Fruit fly (Drosophila melanogaster) whole organism, embryonic: Measurements from ENCODE around the gene Cyp1.
A peak's percentile ranks its signal among the peaks of the same experiment; 100 is the strongest.

ENCODE experiments used
- Atf3 ChIP-seq: fragments of 200-800 bp; sonication (Bioruptor generic); optimal IDR thresholded peaks from 3 replicates; lab custom pipeline; 2016; ENCODE audit warnings: missing biosample characterization, missing genetic modification characterization
- BEAF-32 ChIP-seq: fragments of 200-800 bp; sonication (Bioruptor generic); optimal IDR thresholded peaks from 3 replicates; lab custom pipeline; 2017; ENCODE audit warnings: missing biosample characterization, missing genetic modification characterization, mild to moderate bottlenecking, moderate library complexity, missing genetic modification reagents
- Bdp1 ChIP-seq: fragments of 200-800 bp; sonication (Bioruptor generic); optimal IDR thresholded peaks from 3 replicates; lab custom pipeline; 2016; ENCODE audit warnings: missing biosample characterization, missing genetic modification characterization
- CG10366 ChIP-seq: fragments of 200-800 bp; sonication (Bioruptor generic); IDR thresholded peaks from 2 replicates; pipeline ENCODE4 v1.3.6; 2022; ENCODE audit warnings: missing biosample characterization, missing genetic modification characterization
- CG10431 ChIP-seq: fragments of 200-800 bp; sonication (Bioruptor generic); optimal IDR thresholded peaks from 3 replicates; lab custom pipeline; 2018; ENCODE audit warnings: missing biosample characterization, mild to moderate bottlenecking, missing genetic modification characterization
- CG10654 ChIP-seq: fragments of 200-800 bp; sonication (Bioruptor generic); optimal IDR thresholded peaks from 2 replicates; lab custom pipeline; 2016; ENCODE audit warnings: missing biosample characterization, missing genetic modification characterization
- CG10959 ChIP-seq: fragments of 200-800 bp; sonication (Bioruptor generic); IDR thresholded peaks from 2 replicates; pipeline ENCODE4 v1.3.6; 2022; ENCODE audit warnings: missing biosample characterization, missing genetic modification characterization
- CG10979 ChIP-seq: fragments of 200-800 bp; sonication (Bioruptor generic); optimal IDR thresholded peaks from 2 replicates; lab custom pipeline; 2018; ENCODE audit warnings: missing biosample characterization, mild to moderate bottlenecking, missing genetic modification characterization, moderate library complexity
- CG13424 ChIP-seq: fragments of 200-800 bp; sonication (Bioruptor generic); optimal IDR thresholded peaks from 2 replicates; lab custom pipeline; 2019; ENCODE audit warnings: missing biosample characterization, mild to moderate bottlenecking, missing genetic modification characterization, moderate library complexity
- CG14710 ChIP-seq: fragments of 200-800 bp; sonication (Bioruptor generic); optimal IDR thresholded peaks from 3 replicates; lab custom pipeline; 2019; ENCODE audit warnings: missing biosample characterization, mild to moderate bottlenecking, missing genetic modification characterization, moderate library complexity
- CG14860 ChIP-seq: fragments of 200-800 bp; sonication (Bioruptor generic); IDR thresholded peaks from 3 replicates; pipeline ENCODE4 v1.3.6; 2022; ENCODE audit warnings: missing biosample characterization, missing genetic modification characterization; ENCODE audit not compliant: partially characterized antibody
- CG17802 ChIP-seq: fragments of 200-800 bp; sonication (Bioruptor generic); optimal IDR thresholded peaks from 2 replicates; lab custom pipeline; 2018; ENCODE audit warnings: missing biosample characterization, mild to moderate bottlenecking, missing genetic modification characterization, moderate library complexity
- CG1832 ChIP-seq: fragments of 200-800 bp; sonication (Bioruptor generic); optimal IDR thresholded peaks from 2 replicates; lab custom pipeline; 2017; ENCODE audit warnings: missing biosample characterization, mild to moderate bottlenecking, missing genetic modification characterization, inconsistent platforms
- CG18619 ChIP-seq: fragments of 200-800 bp; sonication (Bioruptor generic); optimal IDR thresholded peaks from 3 replicates; lab custom pipeline; 2017; ENCODE audit warnings: missing biosample characterization, mild to moderate bottlenecking, missing genetic modification characterization
- CG2712 ChIP-seq: fragments of 200-800 bp; optimal IDR thresholded peaks from 3 replicates; lab custom pipeline; 2019; ENCODE audit warnings: missing biosample characterization, mild to moderate bottlenecking, missing genetic modification characterization, moderate library complexity
- CG30431 ChIP-seq: fragments of 200-800 bp; sonication (Bioruptor generic); optimal IDR thresholded peaks from 2 replicates; lab custom pipeline; 2017; ENCODE audit warnings: missing biosample characterization, missing genetic modification characterization
- CG31441 ChIP-seq: fragments of 200-800 bp; sonication (Bioruptor generic); IDR thresholded peaks from 2 replicates; pipeline ENCODE4 v1.3.6; 2022; ENCODE audit warnings: missing biosample characterization, missing genetic modification characterization
- CG3407 ChIP-seq: fragments of 200-800 bp; sonication (Bioruptor generic); optimal IDR thresholded peaks from 2 replicates; lab custom pipeline; 2018; ENCODE audit warnings: missing biosample characterization, mild to moderate bottlenecking, missing genetic modification characterization
- CG3995 ChIP-seq: fragments of 200-800 bp; sonication (Bioruptor generic); optimal IDR thresholded peaks from 3 replicates; lab custom pipeline; 2016; ENCODE audit warnings: missing biosample characterization, missing genetic modification characterization
- CG4730 ChIP-seq: fragments of 200-800 bp; sonication (Bioruptor generic); IDR thresholded peaks from 2 replicates; pipeline ENCODE4 v1.3.6; 2022; ENCODE audit warnings: missing biosample characterization, missing genetic modification characterization
- CG6654 ChIP-seq: fragments of 200-800 bp; sonication (Bioruptor generic); optimal IDR thresholded peaks from 2 replicates; lab custom pipeline; 2017; ENCODE audit warnings: missing biosample characterization, mild to moderate bottlenecking, missing genetic modification characterization
- CG7357 ChIP-seq: fragments of 200-800 bp; sonication (Bioruptor generic); IDR thresholded peaks from 3 replicates; pipeline ENCODE4 v1.3.6; 2022; ENCODE audit warnings: missing biosample characterization, missing genetic modification characterization
- CG7745 ChIP-seq: fragments of 200-800 bp; sonication (Bioruptor generic); optimal IDR thresholded peaks from 2 replicates; lab custom pipeline; 2018; ENCODE audit warnings: missing biosample characterization, mild to moderate bottlenecking, missing genetic modification characterization, moderate library complexity
- CG8944 ChIP-seq: fragments of 200-800 bp; sonication (Bioruptor generic); optimal IDR thresholded peaks from 3 replicates; lab custom pipeline; 2016; ENCODE audit warnings: missing biosample characterization, missing genetic modification characterization
- CkIIα-i1 ChIP-seq: fragments of 200-800 bp; sonication (Bioruptor generic); IDR thresholded peaks from 2 replicates; pipeline ENCODE4 v1.3.6; 2022; ENCODE audit warnings: missing biosample characterization, missing genetic modification characterization
- Deaf1 ChIP-seq: fragments of 200-800 bp; optimal IDR thresholded peaks from 3 replicates; lab custom pipeline; 2019; ENCODE audit warnings: missing biosample characterization, mild to moderate bottlenecking, missing genetic modification characterization, moderate library complexity
- E2f1 ChIP-seq: fragments of 200-800 bp; sonication (Bioruptor generic); IDR thresholded peaks from 2 replicates; pipeline ENCODE4 v1.3.6; 2022; ENCODE audit warnings: missing biosample characterization, missing genetic modification characterization
- HmgZ ChIP-seq: fragments of 200-800 bp; sonication (Bioruptor generic); optimal IDR thresholded peaks from 2 replicates; lab custom pipeline; 2018; ENCODE audit warnings: missing biosample characterization, mild to moderate bottlenecking, missing genetic modification characterization
- MESR4 ChIP-seq: fragments of 200-800 bp; sonication (Bioruptor generic); optimal IDR thresholded peaks from 2 replicates; lab custom pipeline; 2018; ENCODE audit warnings: missing biosample characterization, mild to moderate bottlenecking, missing genetic modification characterization, moderate library complexity
- NK7.1 ChIP-seq: fragments of 200-800 bp; sonication (Bioruptor generic); optimal IDR thresholded peaks from 3 replicates; lab custom pipeline; 2016; ENCODE audit warnings: missing biosample characterization, missing genetic modification characterization
- Nf-YC ChIP-seq: fragments of 200-800 bp; optimal IDR thresholded peaks from 3 replicates; lab custom pipeline; 2019; ENCODE audit warnings: missing biosample characterization, mild to moderate bottlenecking, missing genetic modification characterization, moderate library complexity
- Pdp1 ChIP-seq, 2 experiments: fragments of 200-800 bp; sonication (Bioruptor generic); optimal IDR thresholded peaks; 3 replicates each; lab custom pipeline; 2016; ENCODE audit warnings: missing biosample characterization in 2 of 2, missing genetic modification characterization in 2 of 2, mild to moderate bottlenecking in 1 of 2, moderate library complexity in 1 of 2
- Xbp1 ChIP-seq: fragments of 200-800 bp; sonication (Bioruptor generic); optimal IDR thresholded peaks from 3 replicates; lab custom pipeline; 2016; ENCODE audit warnings: missing biosample characterization, mild to moderate bottlenecking, missing genetic modification characterization
- aop ChIP-seq: fragments of 200-800 bp; sonication (Bioruptor generic); IDR thresholded peaks from 2 replicates; pipeline ENCODE4 v1.3.6; 2022; ENCODE audit warnings: missing biosample characterization, missing genetic modification characterization
- br ChIP-seq: fragments of >200 bp; optimal IDR thresholded peaks from 2 replicates; lab custom pipeline; 2017
- ci ChIP-seq: fragments of 200-800 bp; sonication (Bioruptor generic); IDR thresholded peaks from 3 replicates; pipeline ENCODE4 v1.3.6; 2022; ENCODE audit warnings: missing biosample characterization, missing genetic modification characterization
- danr ChIP-seq: fragments of 200-800 bp; sonication (Bioruptor generic); IDR thresholded peaks from 2 replicates; pipeline ENCODE4 v1.3.6; 2022; ENCODE audit warnings: missing biosample characterization, missing genetic modification characterization
- disco-r ChIP-seq: fragments of 200-800 bp; sonication (Bioruptor generic); optimal IDR thresholded peaks from 2 replicates; lab custom pipeline; 2016; ENCODE audit warnings: missing biosample characterization, missing genetic modification characterization
- grn ChIP-seq: fragments of 200-800 bp; sonication (Bioruptor generic); optimal IDR thresholded peaks from 3 replicates; lab custom pipeline; 2017; ENCODE audit warnings: missing biosample characterization, missing genetic modification characterization
- ind ChIP-seq: fragments of 200-800 bp; sonication (Bioruptor generic); optimal IDR thresholded peaks from 3 replicates; lab custom pipeline; 2016; ENCODE audit warnings: missing biosample characterization, missing genetic modification characterization
- ken ChIP-seq: fragments of 200-800 bp; sonication (Bioruptor generic); IDR thresholded peaks from 3 replicates; pipeline ENCODE4 v1.3.6; 2022; ENCODE audit warnings: missing biosample characterization, missing genetic modification characterization
- maf-S ChIP-seq: fragments of 200-800 bp; sonication (Bioruptor generic); optimal IDR thresholded peaks from 2 replicates; lab custom pipeline; 2016; ENCODE audit warnings: missing biosample characterization, missing genetic modification characterization
- mam ChIP-seq: fragments of 200-800 bp; sonication (Bioruptor generic); optimal IDR thresholded peaks from 3 replicates; lab custom pipeline; 2016; ENCODE audit warnings: missing biosample characterization, missing genetic modification characterization
- nerfin-1 ChIP-seq: fragments of 200-800 bp; sonication (Bioruptor generic); optimal IDR thresholded peaks from 3 replicates; lab custom pipeline; 2019; ENCODE audit warnings: missing biosample characterization, mild to moderate bottlenecking, missing genetic modification characterization, moderate library complexity
- pho ChIP-seq: fragments of 200-800 bp; sonication (Bioruptor generic); optimal IDR thresholded peaks from 2 replicates; lab custom pipeline; 2016; ENCODE audit warnings: missing biosample characterization, missing genetic modification characterization
- psq ChIP-seq: fragments of 200-800 bp; sonication (Bioruptor generic); optimal IDR thresholded peaks from 2 replicates; lab custom pipeline; 2017; ENCODE audit warnings: missing biosample characterization, missing genetic modification characterization
- pum ChIP-seq: fragments of 200-800 bp; sonication (Bioruptor generic); optimal IDR thresholded peaks from 2 replicates; lab custom pipeline; 2016; ENCODE audit warnings: missing biosample characterization, missing genetic modification characterization
- so ChIP-seq: fragments of 200-800 bp; sonication (Bioruptor generic); IDR thresholded peaks from 3 replicates; pipeline ENCODE4 v1.3.6; 2022; ENCODE audit warnings: missing biosample characterization, missing genetic modification characterization
- tin ChIP-seq: fragments of 200-800 bp; sonication (Bioruptor generic); optimal IDR thresholded peaks from 3 replicates; lab custom pipeline; 2016; ENCODE audit warnings: missing biosample characterization, missing genetic modification characterization
- trem ChIP-seq: fragments of 200-800 bp; optimal IDR thresholded peaks from 3 replicates; lab custom pipeline; 2019; ENCODE audit warnings: missing biosample characterization, mild to moderate bottlenecking, missing genetic modification characterization, moderate library complexity
- trh ChIP-seq: fragments of 200-800 bp; sonication (Bioruptor generic); optimal IDR thresholded peaks from 2 replicates; lab custom pipeline; 2016; ENCODE audit warnings: missing biosample characterization, missing genetic modification characterization
- wdn ChIP-seq: fragments of 200-800 bp; sonication (Bioruptor generic); IDR thresholded peaks from 2 replicates; pipeline ENCODE4 v1.3.6; 2022; ENCODE audit warnings: missing biosample characterization, missing genetic modification characterization

Cyp1 gene

DNA sequence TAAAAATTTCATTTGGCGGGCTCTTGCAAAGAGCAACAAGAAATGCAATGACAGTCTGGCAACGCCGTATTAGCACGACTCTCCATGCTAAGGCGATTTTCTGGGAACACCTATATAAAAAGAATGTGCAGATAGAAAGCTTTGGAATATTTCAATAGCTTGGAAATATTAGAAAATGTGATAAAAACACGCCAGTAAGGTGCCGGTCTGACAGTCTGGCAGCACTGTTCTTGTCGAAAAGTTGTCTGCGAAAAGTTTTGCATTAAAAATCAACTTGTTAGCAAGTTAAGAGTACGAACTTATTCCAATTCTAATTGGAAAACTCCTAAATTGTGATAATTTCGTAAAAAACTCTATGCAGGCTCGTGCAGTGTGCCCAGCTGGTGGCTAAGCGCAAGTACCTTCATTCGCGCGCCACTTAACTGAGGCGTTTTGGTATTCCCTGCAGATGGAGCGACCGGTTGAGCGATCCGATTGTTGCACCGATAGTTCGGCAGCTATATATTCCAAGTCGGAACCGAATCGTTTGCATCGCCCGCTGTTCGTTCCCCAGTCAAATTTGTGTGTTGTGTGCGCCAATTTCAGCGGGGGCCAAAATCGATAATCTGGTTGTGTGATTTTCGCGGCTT lies 42.2 kb downstream of the Cyp1 start, which contains the start of gene eas (continued):
- TF ChIP-seq CG10654 (GFP tag; lab: Kevin White, UChicago): no peak
- no peak for TF ChIP-seq CG18619 (GFP tag; lab: Kevin White, UChicago)
- no peak for TF ChIP-seq Atf3
- TF ChIP-seq CG10366: 0 out of 2 replicates have a peak, but pooled peaks have one; percentile 7
- no peak for TF ChIP-seq CG3407
- TF ChIP-seq grn (GFP tag; lab: Kevin White, UChicago): peak; percentile 22
- no peak for TF ChIP-seq CG31441
- TF ChIP-seq Nf-YC (tag; lab: Kevin White, UChicago): no peak
- TF ChIP-seq CG4730 (GFP tag; lab: Robert Waterston, UW): no peak
- no peak for TF ChIP-seq CG10979 (tag; lab: Kevin White, UChicago)
- no peak for TF ChIP-seq CG1832 (GFP tag; lab: Kevin White, UChicago)
- no peak for TF ChIP-seq CG7745 (tag; lab: Kevin White, UChicago)
- peak; percentile 27 for TF ChIP-seq disco-r (GFP tag; lab: Kevin White, UChicago)
- no peak for TF ChIP-seq Bdp1 (GFP tag; lab: Kevin White, UChicago)
- TF ChIP-seq wdn (GFP tag; lab: Robert Waterston, UW): no peak
- TF ChIP-seq CG30431 (GFP tag; lab: Kevin White, UChicago): no peak
- no peak for TF ChIP-seq psq
- 0 out of 3 replicates have a peak, but pooled peaks have one; percentile 10 for TF ChIP-seq ken
- peak; percentile 48 for TF ChIP-seq trem (tag; lab: Kevin White, UChicago)
- peak; percentile 21 for TF ChIP-seq MESR4 (GFP tag; lab: Kevin White, UChicago)
- TF ChIP-seq trh (GFP tag; lab: Kevin White, UChicago): no peak
- TF ChIP-seq Xbp1: peak; percentile 27
- TF ChIP-seq BEAF-32 (GFP tag; lab: Kevin White, UChicago): peak; percentile 87
- no peak for TF ChIP-seq CG10431 (GFP tag; lab: Kevin White, UChicago)
- TF ChIP-seq CG14710: peak; percentile 44
- TF ChIP-seq NK7.1 (GFP tag; lab: Kevin White, UChicago): no peak
- peak; percentile 65 for TF ChIP-seq Deaf1
- TF ChIP-seq danr (GFP tag; lab: Robert Waterston, UW): no peak
- peak; percentile 13 for TF ChIP-seq ind (GFP tag; lab: Kevin White, UChicago)
- TF ChIP-seq mam (GFP tag; lab: Kevin White, UChicago): peak; percentile 15
- no peak for TF ChIP-seq pum
- TF ChIP-seq nerfin-1 (tag; lab: Kevin White, UChicago): no peak
- TF ChIP-seq CG2712 (tag; lab: Kevin White, UChicago): peak; percentile 13
- no peak for TF ChIP-seq CG6654 (GFP tag; lab: Kevin White, UChicago)
- TF ChIP-seq CG8944 (GFP tag; lab: Kevin White, UChicago): no peak
- TF ChIP-seq CG17802 (tag; lab: Kevin White, UChicago): no peak
- TF ChIP-seq so (GFP tag; lab: Robert Waterston, UW): no peak
- peak; percentile 74 for TF ChIP-seq ci
- TF ChIP-seq CG13424 (tag; lab: Kevin White, UChicago): no peak
- TF ChIP-seq Pdp1 (GFP tag; optimal IDR thresholded peaks at IDR 0.05; lab: Kevin White, UChicago): peak; percentile 3 to 43
- TF ChIP-seq br (lab: Kevin White, UChicago): no peak
- no peak for TF ChIP-seq CG7357 (GFP tag; lab: Robert Waterston, UW)
- TF ChIP-seq E2f1 (GFP tag; lab: Robert Waterston, UW): no peak
- peak; percentile 67 for TF ChIP-seq CG3995
- no peak for TF ChIP-seq CG10959 (GFP tag; lab: Robert Waterston, UW)
- TF ChIP-seq tin (GFP tag; lab: Kevin White, UChicago): peak; percentile 36
- no peak for TF ChIP-seq aop (GFP tag; lab: Robert Waterston, UW)
- peak; percentile 59 for TF ChIP-seq CG14860
- no peak for TF ChIP-seq maf-S (GFP tag; lab: Kevin White, UChicago)
- TF ChIP-seq HmgZ (tag; lab: Kevin White, UChicago): no peak
- no peak for TF ChIP-seq pho
- no peak for TF ChIP-seq CkIIα-i1 (GFP tag; lab: Robert Waterston, UW)
